Worm (Caenorhabditis elegans): ENCODE results near the gene M117.1.

The M117.1 gene

ce11 chrIV:11813901-11814300, at the start of gene M117.1:
M117.1 (plus strand) TSS chrIV:11814247.
- no peak for TF ChIP-seq ztf-11 (tag; optimal IDR thresholded peaks at IDR 0.05)

ce11 chrIV:11765507-11765906, 48.5 kb upstream of the M117.1 start:
- TF ChIP-seq nhr-237 (tag; optimal IDR thresholded peaks at IDR 0.05), result no peak
- TF ChIP-seq fkh-10 (GFP tag; optimal IDR thresholded peaks at IDR 0.05), result peak; percentile 71
- no peak for TF ChIP-seq nhr-43 (tag; optimal IDR thresholded peaks at IDR 0.05; ENCODE audit: poor library complexity, severe bottlenecking)
- TF ChIP-seq snpc-4 (tag; optimal IDR thresholded peaks at IDR 0.05), result peak; percentile 18
- peak; percentile 40 for TF ChIP-seq lin-15B (tag; optimal IDR thresholded peaks at IDR 0.05)
- TF ChIP-seq lin-39 (tag; optimal IDR thresholded peaks at IDR 0.05), result peak; percentile 57
- TF ChIP-seq daf-12 (tag; optimal IDR thresholded peaks at IDR 0.05), result no peak
- TF ChIP-seq jun-1 (tag; optimal IDR thresholded peaks at IDR 0.05), result no peak
- TF ChIP-seq hmg-11 (tag; optimal IDR thresholded peaks at IDR 0.05), result peak; percentile 57
- peak; percentile 57 for TF ChIP-seq egl-5 (tag; optimal IDR thresholded peaks at IDR 0.05)
- TF ChIP-seq nhr-11 (tag; optimal IDR thresholded peaks at IDR 0.05), result peak; percentile 4
- peak; percentile 38 for TF ChIP-seq skn-1 (tag; optimal IDR thresholded peaks at IDR 0.05)
- TF ChIP-seq mml-1 (tag; optimal IDR thresholded peaks at IDR 0.05), result no peak
- TF ChIP-seq zag-1 (tag; optimal IDR thresholded peaks at IDR 0.05), result no peak
- TF ChIP-seq pha-4 (tag; optimal IDR thresholded peaks at IDR 0.05), result no peak
- peak; percentile 82 for TF ChIP-seq ceh-28 (tag; optimal IDR thresholded peaks at IDR 0.05)
- peak; percentile 49 for TF ChIP-seq sea-2 (GFP tag; optimal IDR thresholded peaks at IDR 0.05)
- no peak for TF ChIP-seq pqm-1 (tag; optimal IDR thresholded peaks at IDR 0.05)
- peak; percentile 57 for TF ChIP-seq nfya-1 (tag; optimal IDR thresholded peaks at IDR 0.05; ENCODE audit: insufficient read depth)
- TF ChIP-seq nhr-25 (tag; optimal IDR thresholded peaks at IDR 0.05), result no peak
- no peak for TF ChIP-seq elt-3 (tag; optimal IDR thresholded peaks at IDR 0.05)
- no peak for TF ChIP-seq lsy-12 (tag; optimal IDR thresholded peaks at IDR 0.05)

ce11 chrIV:11769769-11770168, 44.3 kb upstream of the M117.1 start:
- TF ChIP-seq snpc-4 (tag; optimal IDR thresholded peaks at IDR 0.05) (no peak), nhr-237 (tag; optimal IDR thresholded peaks at IDR 0.05) (no peak), mml-1 (tag; optimal IDR thresholded peaks at IDR 0.05) (no peak), pqm-1 (tag; optimal IDR thresholded peaks at IDR 0.05) (peak; percentile 38), zag-1 (tag; optimal IDR thresholded peaks at IDR 0.05) (no peak), skn-1 (tag; optimal IDR thresholded peaks at IDR 0.05) (no peak), elt-2 (tag; optimal IDR thresholded peaks at IDR 0.05) (peak; percentile 63), nhr-23 (tag; optimal IDR thresholded peaks at IDR 0.05) (no peak), nhr-25 (tag; optimal IDR thresholded peaks at IDR 0.05) (no peak), lin-15B (tag; optimal IDR thresholded peaks at IDR 0.05) (no peak)

- TF ChIP-seq pha-4 (tag; optimal IDR thresholded peaks at IDR 0.05) (peak; percentile 7), lin-15B (tag; optimal IDR thresholded peaks at IDR 0.05) (no peak), elt-3 (tag; optimal IDR thresholded peaks at IDR 0.05) (no peak), elt-2 (tag; optimal IDR thresholded peaks at IDR 0.05) (peak; percentile 91), fos-1 (tag; optimal IDR thresholded peaks at IDR 0.05) (no peak), pqm-1 (tag; optimal IDR thresholded peaks at IDR 0.05) (peak; percentile 43)
Measured at ce11 chrIV:11771064-11771463, 43.0 kb upstream of the M117.1 start.

- TF ChIP-seq nhr-11 (tag; optimal IDR thresholded peaks at IDR 0.05) (no peak), ceh-82 (tag; optimal IDR thresholded peaks at IDR 0.05) (no peak)
Measured at ce11 chrIV:11772119-11772518, 41.9 kb upstream of the M117.1 start.

ce11 chrIV:11773692-11774225, 40.3 kb upstream of the M117.1 start, which contains the start of gene lips-5:
lips-5 (minus strand) TSS chrIV:11773742.
- TF ChIP-seq elt-2 (tag; optimal IDR thresholded peaks at IDR 0.05) (peak; percentile 56), lin-15B (tag; optimal IDR thresholded peaks at IDR 0.05) (no peak), snpc-4 (tag; optimal IDR thresholded peaks at IDR 0.05) (no peak)

ce11 chrIV:11776968-11777467, 37.0 kb upstream of the M117.1 start:
- TF ChIP-seq pqm-1 (tag; optimal IDR thresholded peaks at IDR 0.05) (no peak), nhr-11 (tag; optimal IDR thresholded peaks at IDR 0.05) (no peak), ceh-28 (tag; optimal IDR thresholded peaks at IDR 0.05) (no peak), tbx-2 (tag; optimal IDR thresholded peaks at IDR 0.05) (no peak), fkh-10 (GFP tag; optimal IDR thresholded peaks at IDR 0.05) (no peak), R02D3.7 (tag; optimal IDR thresholded peaks at IDR 0.05) (no peak), ZK546.5 (tag; optimal IDR thresholded peaks at IDR 0.05) (no peak), zag-1 (tag; optimal IDR thresholded peaks at IDR 0.05) (no peak), elt-2 (tag; optimal IDR thresholded peaks at IDR 0.05) (no peak), sea-2 (GFP tag; optimal IDR thresholded peaks at IDR 0.05) (no peak), jun-1 (tag; optimal IDR thresholded peaks at IDR 0.05) (no peak), unc-39 (tag; optimal IDR thresholded peaks at IDR 0.05) (no peak), fkh-2 (tag; optimal IDR thresholded peaks at IDR 0.05) (no peak), ztf-4 (tag; optimal IDR thresholded peaks at IDR 0.05) (no peak), aly-2 (tag; optimal IDR thresholded peaks at IDR 0.05) (no peak), snpc-4 (tag; optimal IDR thresholded peaks at IDR 0.05) (no peak), ceh-82 (tag; optimal IDR thresholded peaks at IDR 0.05) (no peak), nhr-237 (tag; optimal IDR thresholded peaks at IDR 0.05) (no peak), pha-4 (tag; optimal IDR thresholded peaks at IDR 0.05) (no peak)
